Worm (Caenorhabditis elegans) whole organism, young adult: Measurements from ENCODE around the gene R02F2.9.

Experiments used
- B0336.3 ChIP-seq: fragments of 200-800 bp; sonication (Bioruptor generic); IDR thresholded peaks from 2 replicates; pipeline ENCODE4 v1.3.6; 2022; ENCODE audit warnings: missing genetic modification characterization, missing compliant biosample characterization
- F23B12.7 ChIP-seq: sonication (generic microtip); optimal IDR thresholded peaks from 2 replicates; lab custom pipeline; 2017; ENCODE audit warnings: missing genetic modification characterization, mild to moderate bottlenecking, missing compliant biosample characterization, antibody characterized with exemption, moderate library complexity; ENCODE audit not compliant: insufficient read depth
- F49E8.2 ChIP-seq: sonication (generic microtip); optimal IDR thresholded peaks from 3 replicates; lab custom pipeline; 2017; ENCODE audit warnings: missing genetic modification characterization, mild to moderate bottlenecking, missing compliant biosample characterization, antibody characterized with exemption, moderate library complexity; ENCODE audit not compliant: insufficient read depth
- athp-1 ChIP-seq: sonication (generic microtip); optimal IDR thresholded peaks from 2 replicates; lab custom pipeline; 2017; ENCODE audit warnings: mild to moderate bottlenecking, missing genetic modification characterization, missing compliant biosample characterization
- efl-1 ChIP-seq: fragments of 150-350 bp; optimal IDR thresholded peaks from 2 replicates; lab custom pipeline; 2014; ENCODE audit warnings: missing biosample characterization, missing genetic modification reagents, missing genetic modification characterization
- ets-4 ChIP-seq: fragments of 200-800 bp; sonication (Bioruptor generic); optimal IDR thresholded peaks from 2 replicates; lab custom pipeline; 2018; ENCODE audit warnings: mild to moderate bottlenecking, missing genetic modification characterization, missing compliant biosample characterization
- mcd-1 ChIP-seq: fragments of 200-800 bp; sonication (Bioruptor generic); IDR thresholded peaks from 2 replicates; pipeline ENCODE4 v1.3.6; 2022; ENCODE audit warnings: missing genetic modification reagents, missing genetic modification characterization, missing compliant biosample characterization
- nhr-27 ChIP-seq: fragments of 200-800 bp; sonication (Bioruptor generic); optimal IDR thresholded peaks from 2 replicates; lab custom pipeline; 2018; ENCODE audit warnings: mild to moderate bottlenecking, missing genetic modification characterization, moderate library complexity, missing compliant biosample characterization
- pbrm-1 ChIP-seq: fragments of 200-800 bp; sonication (Bioruptor generic); IDR thresholded peaks from 2 replicates; pipeline ENCODE4 v1.3.6; 2022; ENCODE audit warnings: missing genetic modification reagents, missing genetic modification characterization, missing compliant biosample characterization
- pha-4 ChIP-seq: fragments of 150-350 bp; sonication (generic microtip); optimal IDR thresholded peaks from 2 replicates; lab custom pipeline; 2014; ENCODE audit warnings: missing biosample characterization, missing genetic modification reagents, missing genetic modification characterization
- repo-1 ChIP-seq: sonication (generic microtip); optimal IDR thresholded peaks from 2 replicates; lab custom pipeline; 2017; ENCODE audit warnings: mild to moderate bottlenecking, missing genetic modification characterization, missing compliant biosample characterization
- snpc-4 ChIP-seq, 5 experiments: fragments of 150-350 bp in 1 of 5; sonication (generic microtip) in 4 of 5; optimal IDR thresholded peaks; 2 replicates each; lab custom pipeline; 2014 to 2018; ENCODE audit warnings: missing genetic modification characterization in 5 of 5, missing biosample characterization in 3 of 5, antibody characterized with exemption in 2 of 5, mild to moderate bottlenecking in 2 of 5, missing compliant biosample characterization in 2 of 5, missing genotype in 2 of 5, moderate library complexity in 2 of 5, missing genetic modification reagents in 1 of 5
- unc-62 ChIP-seq: fragments of 150-350 bp; optimal IDR thresholded peaks from 2 replicates; lab custom pipeline; 2014; ENCODE audit warnings: missing biosample characterization, missing genetic modification reagents, missing genetic modification characterization

ce11 chrIII:5504164-5504563 lies 5.2 kb downstream of the R02F2.9 start:
- TF ChIP-seq mcd-1: no peak
- no peak for TF ChIP-seq pha-4 (tag; lab: Kevin White, UChicago)
- peak; percentile 25 for TF ChIP-seq ets-4 (GFP tag; lab: Kevin White, UChicago)
- TF ChIP-seq pbrm-1: no peak
- TF ChIP-seq unc-62: peak; percentile 15
- peak; percentile 8 for TF ChIP-seq F23B12.7 (tag; lab: Kevin White, UChicago)
- TF ChIP-seq athp-1 (tag; lab: Kevin White, UChicago): no peak
- TF ChIP-seq efl-1 (GFP tag; lab: Kevin White, UChicago): no peak
- no peak; the same call in 1 of the 2 replicates for TF ChIP-seq B0336.3 (GFP tag; lab: Robert Waterston, UW)
- no peak for TF ChIP-seq F49E8.2 (tag; lab: Kevin White, UChicago)
- no peak for TF ChIP-seq snpc-4 (GFP tag; optimal IDR thresholded peaks at IDR 0.05; lab: Kevin White, UChicago)
- TF ChIP-seq snpc-4 (tag; optimal IDR thresholded peaks at IDR 0.05; lab: Kevin White, UChicago): peak in 1 of 4 experiments; percentile 18
- TF ChIP-seq nhr-27: no peak
- no peak for TF ChIP-seq repo-1 (tag; lab: Kevin White, UChicago)
